Fruit fly (Drosophila melanogaster): ENCODE results near the gene hng3.

dm6 chr3L:751516-752125 lies 3.7 kb downstream of the hng3 start:
- TF ChIP-seq Bdp1 (GFP tag; optimal IDR thresholded peaks at IDR 0.05) (no peak), Doc3 (GFP tag; IDR thresholded peaks at IDR 0.05; ENCODE audit: partially characterized antibody) (no peak), Hsf (GFP tag; optimal IDR thresholded peaks at IDR 0.05) (no peak), chm (GFP tag; IDR thresholded peaks at IDR 0.05) (no peak; the same call in 1 of the 2 replicates), ro (GFP tag; IDR thresholded peaks at IDR 0.05) (no peak), Fer1 (GFP tag; optimal IDR thresholded peaks at IDR 0.05) (peak; percentile 0)

Data from whole organism, embryonic.